Fruit fly (Drosophila melanogaster) whole organism, embryonic: ENCODE data around the gene miple1.

Source experiments
- Antp ChIP-seq: fragments of 200-800 bp; sonication (Bioruptor generic); optimal IDR thresholded peaks from 3 replicates; lab custom pipeline; 2016; ENCODE audit warnings: missing biosample characterization, missing genetic modification characterization
- Atf3 ChIP-seq: fragments of 200-800 bp; sonication (Bioruptor generic); optimal IDR thresholded peaks from 3 replicates; lab custom pipeline; 2016; ENCODE audit warnings: missing biosample characterization, missing genetic modification characterization
- Awh ChIP-seq: fragments of 200-800 bp; sonication (Bioruptor generic); IDR thresholded peaks from 2 replicates; pipeline ENCODE4, ENCODE4 v1.3.6; 2022; ENCODE audit warnings: missing biosample characterization, missing genetic modification characterization
- CG10147 ChIP-seq: fragments of 200-800 bp; sonication (Bioruptor generic); optimal IDR thresholded peaks from 2 replicates; lab custom pipeline; 2019; ENCODE audit warnings: missing biosample characterization, mild to moderate bottlenecking, missing genetic modification characterization, moderate library complexity
- CG10543 ChIP-seq: fragments of 200-800 bp; sonication (Bioruptor generic); optimal IDR thresholded peaks from 3 replicates; lab custom pipeline; 2017; ENCODE audit warnings: missing biosample characterization, mild to moderate bottlenecking, missing genetic modification characterization, moderate library complexity
- CG1233 ChIP-seq: fragments of 200-800 bp; sonication (Bioruptor generic); optimal IDR thresholded peaks from 4 replicates; lab custom pipeline; 2018; ENCODE audit warnings: missing biosample characterization, mild to moderate bottlenecking, missing genetic modification characterization
- CG15269 ChIP-seq: fragments of 200-800 bp; sonication (Bioruptor generic); optimal IDR thresholded peaks from 2 replicates; lab custom pipeline; 2018; ENCODE audit warnings: missing biosample characterization, mild to moderate bottlenecking, missing genetic modification characterization, moderate library complexity
- CG1602 ChIP-seq: fragments of 200-800 bp; sonication (Bioruptor generic); optimal IDR thresholded peaks from 3 replicates; lab custom pipeline; 2016; ENCODE audit warnings: missing biosample characterization, missing genetic modification characterization
- CG1647 ChIP-seq: fragments of 200-800 bp; sonication (Bioruptor generic); optimal IDR thresholded peaks from 3 replicates; lab custom pipeline; 2016; ENCODE audit warnings: missing biosample characterization, missing genetic modification characterization
- CG16779 ChIP-seq: fragments of 200-800 bp; sonication (Bioruptor generic); IDR thresholded peaks from 2 replicates; pipeline ENCODE4 v1.3.6; 2022; ENCODE audit warnings: missing biosample characterization, missing genetic modification characterization
- CG16813 ChIP-seq: fragments of 200-800 bp; sonication (Bioruptor generic); IDR thresholded peaks from 3 replicates; pipeline ENCODE4 v1.3.6; 2022; ENCODE audit warnings: missing biosample characterization, missing genetic modification characterization; ENCODE audit not compliant: partially characterized antibody
- CG17385 ChIP-seq: fragments of 200-800 bp; sonication (Bioruptor generic); optimal IDR thresholded peaks from 3 replicates; lab custom pipeline; 2018; ENCODE audit warnings: missing biosample characterization, mild to moderate bottlenecking, missing genetic modification characterization
- CG17568 ChIP-seq: fragments of 200-800 bp; sonication (Bioruptor generic); optimal IDR thresholded peaks from 2 replicates; lab custom pipeline; 2018; ENCODE audit warnings: missing biosample characterization, mild to moderate bottlenecking, missing genetic modification characterization, moderate library complexity
- CG31365 ChIP-seq: fragments of 200-800 bp; sonication (Bioruptor generic); optimal IDR thresholded peaks from 2 replicates; lab custom pipeline; 2018; ENCODE audit warnings: missing biosample characterization, mild to moderate bottlenecking, missing genetic modification characterization
- CG31388 ChIP-seq: fragments of 200-800 bp; sonication (Bioruptor generic); optimal IDR thresholded peaks from 2 replicates; lab custom pipeline; 2016; ENCODE audit warnings: missing biosample characterization, missing genetic modification characterization
- CG3163 ChIP-seq: fragments of 200-800 bp; sonication (Bioruptor generic); optimal IDR thresholded peaks from 3 replicates; lab custom pipeline; 2016; ENCODE audit warnings: missing biosample characterization, missing genetic modification characterization
- CG32772 ChIP-seq: fragments of 200-800 bp; sonication (Bioruptor generic); IDR thresholded peaks from 2 replicates; pipeline ENCODE4 v1.3.6; 2022; ENCODE audit warnings: missing biosample characterization, missing genetic modification characterization
- CG4617 ChIP-seq: fragments of 200-800 bp; sonication (Bioruptor generic); optimal IDR thresholded peaks from 3 replicates; lab custom pipeline; 2016; ENCODE audit warnings: missing biosample characterization, missing genetic modification characterization, borderline replicate concordance
- CG5180 ChIP-seq: fragments of 200-800 bp; sonication (Bioruptor generic); optimal IDR thresholded peaks from 3 replicates; lab custom pipeline; 2017; ENCODE audit warnings: missing biosample characterization, missing genetic modification characterization, mild to moderate bottlenecking, moderate library complexity, missing genetic modification reagents
- CG5953 ChIP-seq: fragments of 200-800 bp; sonication (Bioruptor generic); IDR thresholded peaks from 2 replicates; pipeline ENCODE4 v1.3.6; 2022; ENCODE audit warnings: missing biosample characterization, missing genetic modification characterization
- CG8944 ChIP-seq: fragments of 200-800 bp; sonication (Bioruptor generic); optimal IDR thresholded peaks from 3 replicates; lab custom pipeline; 2016; ENCODE audit warnings: missing biosample characterization, missing genetic modification characterization
- CG9437 ChIP-seq: fragments of 200-800 bp; sonication (Bioruptor generic); optimal IDR thresholded peaks from 2 replicates; lab custom pipeline; 2018; ENCODE audit warnings: missing biosample characterization, mild to moderate bottlenecking, missing genetic modification characterization
- Dbx ChIP-seq: fragments of 200-800 bp; sonication (Bioruptor generic); IDR thresholded peaks from 3 replicates; pipeline ENCODE4 v1.3.6; 2022; ENCODE audit warnings: missing biosample characterization, missing genetic modification characterization
- HLH3B ChIP-seq: fragments of 200-800 bp; sonication (Bioruptor generic); IDR thresholded peaks from 2 replicates; pipeline ENCODE4 v1.3.6; 2022; ENCODE audit warnings: missing biosample characterization, missing genetic modification characterization
- HLH4C ChIP-seq: fragments of 200-800 bp; sonication (Bioruptor generic); IDR thresholded peaks from 3 replicates; pipeline ENCODE4 v1.3.6; 2022; ENCODE audit warnings: missing biosample characterization, missing genetic modification characterization; ENCODE audit not compliant: partially characterized antibody
- HLHmδ ChIP-seq: fragments of 200-800 bp; sonication (Bioruptor generic); optimal IDR thresholded peaks from 2 replicates; lab custom pipeline; 2018; ENCODE audit warnings: missing biosample characterization, mild to moderate bottlenecking, missing genetic modification characterization, moderate library complexity
- Jarid2 ChIP-seq: fragments of 200-800 bp; sonication (Bioruptor generic); optimal IDR thresholded peaks from 3 replicates; lab custom pipeline; 2017; ENCODE audit warnings: mild to moderate bottlenecking, missing biosample characterization, missing genetic modification reagents, missing genetic modification characterization
- Lim3 ChIP-seq: fragments of 200-800 bp; sonication (Bioruptor generic); IDR thresholded peaks from 2 replicates; pipeline ENCODE4 v1.3.6; 2022; ENCODE audit warnings: missing biosample characterization, missing genetic modification characterization
- NC2β ChIP-seq: fragments of 200-800 bp; sonication (Bioruptor generic); optimal IDR thresholded peaks from 2 replicates; lab custom pipeline; 2016; ENCODE audit warnings: missing biosample characterization, missing genetic modification characterization
- amos ChIP-seq: fragments of 200-800 bp; sonication (Bioruptor generic); IDR thresholded peaks from 2 replicates; pipeline ENCODE4 v1.3.6; 2022; ENCODE audit warnings: missing biosample characterization, missing genetic modification characterization; ENCODE audit not compliant: partially characterized antibody
- ara ChIP-seq: fragments of 200-800 bp; sonication (Bioruptor generic); IDR thresholded peaks from 2 replicates; pipeline ENCODE4 v1.3.6; 2022; ENCODE audit warnings: missing biosample characterization, missing genetic modification characterization
- ato ChIP-seq: fragments of 200-800 bp; sonication (Bioruptor generic); IDR thresholded peaks from 2 replicates; pipeline ENCODE4 v1.3.6; 2022; ENCODE audit warnings: missing biosample characterization, missing genetic modification characterization; ENCODE audit not compliant: partially characterized antibody
- chif ChIP-seq, 2 experiments: fragments of 200-800 bp; sonication (Bioruptor generic); optimal IDR thresholded peaks; 3 replicates each; lab custom pipeline; 2016; ENCODE audit warnings: missing biosample characterization in 2 of 2, missing genetic modification characterization in 2 of 2
- dm ChIP-seq: fragments of 200-800 bp; sonication (Bioruptor generic); optimal IDR thresholded peaks from 3 replicates; lab custom pipeline; 2016; ENCODE audit warnings: missing biosample characterization, missing genetic modification characterization
- fu2 ChIP-seq: fragments of 200-800 bp; sonication (Bioruptor generic); optimal IDR thresholded peaks from 2 replicates; lab custom pipeline; 2016; ENCODE audit warnings: missing biosample characterization, missing genetic modification characterization
- grau ChIP-seq: fragments of 200-800 bp; optimal IDR thresholded peaks from 3 replicates; lab custom pipeline; 2019; ENCODE audit warnings: missing biosample characterization, mild to moderate bottlenecking, missing genetic modification characterization, moderate library complexity
- gsb ChIP-seq: fragments of 200-800 bp; sonication (Bioruptor generic); IDR thresholded peaks from 2 replicates; pipeline ENCODE4 v1.3.6; 2022; ENCODE audit warnings: missing biosample characterization, missing genetic modification characterization
- hth ChIP-seq: fragments of >200 bp; optimal IDR thresholded peaks from 2 replicates; lab custom pipeline; 2017; ENCODE audit warnings: inconsistent platforms
- ind ChIP-seq: fragments of 200-800 bp; sonication (Bioruptor generic); optimal IDR thresholded peaks from 3 replicates; lab custom pipeline; 2016; ENCODE audit warnings: missing biosample characterization, missing genetic modification characterization
- jing ChIP-seq: fragments of 200-800 bp; sonication (Bioruptor generic); optimal IDR thresholded peaks from 2 replicates; lab custom pipeline; 2018; ENCODE audit warnings: missing biosample characterization, mild to moderate bottlenecking, missing genetic modification characterization
- nerfin-1 ChIP-seq: fragments of 200-800 bp; sonication (Bioruptor generic); optimal IDR thresholded peaks from 3 replicates; lab custom pipeline; 2019; ENCODE audit warnings: missing biosample characterization, mild to moderate bottlenecking, missing genetic modification characterization, moderate library complexity
- pfk ChIP-seq: fragments of 200-800 bp; sonication (Bioruptor generic); optimal IDR thresholded peaks from 2 replicates; lab custom pipeline; 2018; ENCODE audit warnings: missing biosample characterization, mild to moderate bottlenecking, missing genetic modification characterization, moderate library complexity
- sd ChIP-seq: fragments of 200-800 bp; sonication (Bioruptor generic); optimal IDR thresholded peaks from 3 replicates; lab custom pipeline; 2018; ENCODE audit warnings: missing biosample characterization, mild to moderate bottlenecking, missing genetic modification characterization, moderate library complexity
- sqz ChIP-seq: fragments of 200-800 bp; sonication (Bioruptor generic); optimal IDR thresholded peaks from 3 replicates; lab custom pipeline; 2018; ENCODE audit warnings: missing biosample characterization, mild to moderate bottlenecking, missing genetic modification characterization
- sr ChIP-seq: fragments of 200-800 bp; sonication (Bioruptor generic); IDR thresholded peaks from 3 replicates; pipeline ENCODE4 v1.3.6; 2022; ENCODE audit warnings: missing biosample characterization, missing genetic modification characterization
- ssp ChIP-seq: fragments of 200-800 bp; sonication (Bioruptor generic); IDR thresholded peaks from 2 replicates; pipeline ENCODE4 v1.3.6; 2022; ENCODE audit warnings: missing biosample characterization, missing genetic modification characterization
- stc ChIP-seq: fragments of 200-800 bp; sonication (Bioruptor generic); IDR thresholded peaks from 2 replicates; pipeline ENCODE4 v1.3.6; 2022; ENCODE audit warnings: missing biosample characterization, missing genetic modification characterization
- tgo ChIP-seq: fragments of 200-800 bp; sonication (Bioruptor generic); IDR thresholded peaks from 3 replicates; pipeline ENCODE4 v1.3.6; 2022; ENCODE audit warnings: missing biosample characterization, missing genetic modification characterization
- tio ChIP-seq: fragments of 200-800 bp; sonication (Bioruptor generic); optimal IDR thresholded peaks from 2 replicates; lab custom pipeline; 2017; ENCODE audit warnings: missing biosample characterization, missing genetic modification characterization, inconsistent platforms
- trem ChIP-seq: fragments of 200-800 bp; optimal IDR thresholded peaks from 3 replicates; lab custom pipeline; 2019; ENCODE audit warnings: missing biosample characterization, mild to moderate bottlenecking, missing genetic modification characterization, moderate library complexity
- zfh2 ChIP-seq: fragments of 200-800 bp; sonication (Bioruptor generic); optimal IDR thresholded peaks from 2 replicates; lab custom pipeline; 2016; ENCODE audit warnings: missing biosample characterization, missing genetic modification characterization

Gene miple1

DNA sequence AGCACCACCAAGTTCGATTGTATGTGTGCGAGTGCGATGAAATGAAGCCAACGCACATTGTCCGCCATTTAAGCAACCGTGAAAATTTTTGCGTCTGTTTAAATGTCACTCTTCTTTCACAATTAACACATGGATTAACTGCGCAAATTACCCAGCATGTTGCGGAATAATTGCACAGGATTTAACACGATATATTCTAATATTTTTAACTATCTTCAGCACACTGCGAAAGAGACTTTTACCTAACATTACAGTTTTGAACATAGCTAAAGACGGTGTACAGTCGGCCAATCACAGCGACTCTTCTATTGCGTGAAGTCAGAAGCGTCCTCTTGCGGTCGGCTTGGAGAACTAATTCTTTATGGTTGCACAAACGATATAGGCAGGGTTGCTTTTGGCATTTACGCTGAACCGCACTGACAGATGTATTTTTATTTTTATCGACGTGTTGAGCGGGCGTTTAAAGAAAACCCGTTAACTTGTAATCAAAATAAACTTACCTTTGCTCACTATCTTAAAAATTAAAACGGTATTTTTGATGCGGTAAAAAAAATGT is 20.4 kb upstream of the miple1 start (continued):
- no peak for TF ChIP-seq HLHmδ (GFP tag; lab: Kevin White, UChicago)
- TF ChIP-seq CG31365, result no peak
- no peak for TF ChIP-seq CG17385 (GFP tag; lab: Kevin White, UChicago)
- TF ChIP-seq Dbx (GFP tag; lab: Robert Waterston, UW), result peak; percentile 77; the same call in 2 of the 3 replicates
- TF ChIP-seq NC2β (GFP tag; lab: Kevin White, UChicago), result peak; percentile 68
- no peak for TF ChIP-seq CG31388 (GFP tag; lab: Kevin White, UChicago)
- TF ChIP-seq HLH4C (GFP tag; lab: Robert Waterston, UW), result peak; percentile 64; the same call in 2 of the 3 replicates
- peak; percentile 66; the same call in 1 of the 2 replicates for TF ChIP-seq amos (GFP tag; lab: Robert Waterston, UW)
- TF ChIP-seq ato, result peak; percentile 73
- TF ChIP-seq ssp (GFP tag; lab: Robert Waterston, UW), result peak; percentile 61
- TF ChIP-seq Antp (GFP tag; lab: Kevin White, UChicago), result peak; percentile 52
- TF ChIP-seq zfh2 (GFP tag; lab: Kevin White, UChicago), result peak; percentile 43
- TF ChIP-seq sd, result no peak
- TF ChIP-seq jing (GFP tag; lab: Kevin White, UChicago), result no peak
- peak; percentile 48 to 54 for TF ChIP-seq chif (GFP tag; optimal IDR thresholded peaks at IDR 0.05; lab: Kevin White, UChicago)
- TF ChIP-seq gsb, result peak; percentile 45; the same call in 1 of the 2 replicates
- no peak for TF ChIP-seq CG8944 (GFP tag; lab: Kevin White, UChicago)
- no peak for TF ChIP-seq sr (GFP tag; lab: Robert Waterston, UW)
- no peak for TF ChIP-seq sqz (GFP tag; lab: Kevin White, UChicago)
- peak; percentile 83 for TF ChIP-seq trem (tag; lab: Kevin White, UChicago)
- no peak for TF ChIP-seq CG32772 (GFP tag; lab: Robert Waterston, UW)
- no peak for TF ChIP-seq CG15269
- peak; percentile 85 for TF ChIP-seq CG5180 (GFP tag; lab: Kevin White, UChicago)
- TF ChIP-seq CG16779 (GFP tag; lab: Robert Waterston, UW), result no peak
- no peak for TF ChIP-seq CG1647 (GFP tag; lab: Kevin White, UChicago)
- no peak for TF ChIP-seq ara (GFP tag; lab: Robert Waterston, UW)
- TF ChIP-seq Lim3, result no peak
- TF ChIP-seq tgo (GFP tag; lab: Robert Waterston, UW), result peak; percentile 34; the same call in 1 of the 3 replicates
- peak; percentile 53 for TF ChIP-seq Atf3 (GFP tag; lab: Kevin White, UChicago)
- TF ChIP-seq grau (tag; lab: Kevin White, UChicago), result no peak
- TF ChIP-seq CG5953 (GFP tag; lab: Robert Waterston, UW), result peak; percentile 54; the same call in 1 of the 2 replicates
- no peak for TF ChIP-seq CG10543 (GFP tag; lab: Kevin White, UChicago)
- peak; percentile 34 for TF ChIP-seq CG1602 (GFP tag; lab: Kevin White, UChicago)
- peak; percentile 15 for TF ChIP-seq nerfin-1 (tag; lab: Kevin White, UChicago)
- TF ChIP-seq CG1233 (GFP tag; lab: Kevin White, UChicago), result no peak
- no peak for TF ChIP-seq ind (GFP tag; lab: Kevin White, UChicago)
- no peak for TF ChIP-seq hth (lab: Kevin White, UChicago)
- peak; percentile 58 for TF ChIP-seq CG9437 (GFP tag; lab: Kevin White, UChicago)
- TF ChIP-seq tio (GFP tag; lab: Kevin White, UChicago), result no peak
- peak; percentile 48 for TF ChIP-seq pfk (GFP tag; lab: Kevin White, UChicago)
- TF ChIP-seq Jarid2 (GFP tag; lab: Kevin White, UChicago), result no peak
- TF ChIP-seq fu2, result peak; percentile 35
- TF ChIP-seq dm (GFP tag; lab: Kevin White, UChicago), result peak; percentile 76
- no peak for TF ChIP-seq HLH3B (GFP tag; lab: Robert Waterston, UW)
- TF ChIP-seq stc, result no peak
- peak; percentile 73 for TF ChIP-seq CG16813 (GFP tag; lab: Robert Waterston, UW)
- no peak for TF ChIP-seq Awh (GFP tag; lab: Robert Waterston, UW)
- peak; percentile 94 for TF ChIP-seq CG4617 (GFP tag; lab: Kevin White, UChicago)
- TF ChIP-seq CG10147 (GFP tag; lab: Kevin White, UChicago), result no peak
- no peak for TF ChIP-seq CG17568 (GFP tag; lab: Kevin White, UChicago)
- no peak for TF ChIP-seq CG3163 (GFP tag; lab: Kevin White, UChicago)
